Worm (Caenorhabditis elegans): ENCODE measurements around the gene ZK1307.2.
A peak's percentile ranks its signal among the peaks of the same experiment; 100 is the strongest.

The ZK1307.2 gene

DNA sequence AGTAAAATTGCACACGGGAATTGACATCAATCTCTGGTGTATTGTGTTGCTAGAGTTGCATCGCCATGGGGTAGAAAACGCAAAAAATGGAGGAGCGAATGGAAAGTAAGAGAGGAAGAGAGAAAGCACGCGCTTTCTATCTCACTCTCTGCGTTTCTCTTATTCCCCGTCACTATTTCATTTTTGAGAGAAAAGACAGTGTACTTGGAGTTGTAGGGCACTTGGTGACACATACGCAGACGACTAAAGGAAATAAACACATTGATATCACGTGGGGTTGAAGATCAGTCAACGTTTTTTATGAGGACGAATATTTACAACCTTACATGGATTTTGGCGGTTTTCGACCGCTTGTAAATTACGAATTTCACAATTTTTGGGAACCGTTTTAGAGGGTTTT, 50.3 kb downstream of the ZK1307.2 start (continued):
- peak; percentile 99 for TF ChIP-seq nhr-71 (tag; optimal IDR thresholded peaks at IDR 0.05)
- peak; percentile 38 for TF ChIP-seq lin-15B (tag; optimal IDR thresholded peaks at IDR 0.05)
- peak; percentile 88 for TF ChIP-seq nhr-77 (tag; optimal IDR thresholded peaks at IDR 0.05)
- TF ChIP-seq hpl-2 (GFP tag; optimal IDR thresholded peaks at IDR 0.05) = peak; percentile 71
- TF ChIP-seq ztf-11 (tag; optimal IDR thresholded peaks at IDR 0.05) = no peak
- TF ChIP-seq dpl-1 (GFP tag; optimal IDR thresholded peaks at IDR 0.05) = peak; percentile 71 to 79 (median 75)
- peak; percentile 85 for TF ChIP-seq grh-1 (GFP tag; IDR thresholded peaks at IDR 0.05)
- peak; percentile 71 for TF ChIP-seq mab-9 (GFP tag; IDR thresholded peaks at IDR 0.05)
- peak; percentile 95 for TF ChIP-seq fkh-8 (tag; optimal IDR thresholded peaks at IDR 0.05)
- no peak for TF ChIP-seq sptf-1 (tag; optimal IDR thresholded peaks at IDR 0.05)
- TF ChIP-seq nhr-19 (GFP tag; conservative IDR thresholded peaks at IDR 0.05) = peak; percentile 99
- TF ChIP-seq ceh-8 (GFP tag; optimal IDR thresholded peaks at IDR 0.05) = peak; percentile 41
- no peak for TF ChIP-seq alr-1 (tag; optimal IDR thresholded peaks at IDR 0.05; ENCODE audit: borderline replicate concordance)
- TF ChIP-seq lin-14 (GFP tag; optimal IDR thresholded peaks at IDR 0.05) = peak; percentile 99
- TF ChIP-seq hlh-17 (GFP tag; optimal IDR thresholded peaks at IDR 0.05; ENCODE audit: borderline replicate concordance) = no peak
- TF ChIP-seq egl-27 (tag; optimal IDR thresholded peaks at IDR 0.05) = peak; percentile 91 to 94
- no peak for TF ChIP-seq ceh-90 (tag; optimal IDR thresholded peaks at IDR 0.05)
- peak; percentile 74 for TF ChIP-seq snpc-4 (tag; optimal IDR thresholded peaks at IDR 0.05)
- TF ChIP-seq ceh-88 (GFP tag; IDR thresholded peaks at IDR 0.05) = peak; percentile 79
- peak; percentile 29 for TF ChIP-seq ceh-63 (GFP tag; optimal IDR thresholded peaks at IDR 0.05)
- peak; percentile 95 for TF ChIP-seq jun-1 (tag; optimal IDR thresholded peaks at IDR 0.05)
- TF ChIP-seq unc-30 (tag; optimal IDR thresholded peaks at IDR 0.05) = peak; percentile 5
- 0 out of 2 replicates have a peak, but pooled peaks have one; percentile 43 for TF ChIP-seq unc-98 (GFP tag; IDR thresholded peaks at IDR 0.05)
- TF ChIP-seq F16B12.6 (tag; optimal IDR thresholded peaks at IDR 0.05) = peak; percentile 51
- TF ChIP-seq snu-23 (GFP tag; optimal IDR thresholded peaks at IDR 0.05) = peak; percentile 99
- peak; percentile 69 for TF ChIP-seq zag-1 (tag; optimal IDR thresholded peaks at IDR 0.05)
- TF ChIP-seq xbp-1 (tag; optimal IDR thresholded peaks at IDR 0.05) = peak; percentile 96
- no peak for TF ChIP-seq nhr-12 (tag; optimal IDR thresholded peaks at IDR 0.05)
- TF ChIP-seq aly-2 (tag; optimal IDR thresholded peaks at IDR 0.05) = no peak
- TF ChIP-seq hlh-4 (tag; optimal IDR thresholded peaks at IDR 0.05) = no peak
- peak; percentile 69 for TF ChIP-seq fkh-10 (GFP tag; optimal IDR thresholded peaks at IDR 0.05)
- TF ChIP-seq pag-3 (tag; optimal IDR thresholded peaks at IDR 0.05; ENCODE audit: borderline replicate concordance, insufficient read depth) = no peak
- peak; percentile 84 for TF ChIP-seq elt-2 (tag; optimal IDR thresholded peaks at IDR 0.05)
- TF ChIP-seq ceh-82 (tag; optimal IDR thresholded peaks at IDR 0.05) = peak; percentile 68 to 91 (median 88)
- TF ChIP-seq tbx-2 (tag; optimal IDR thresholded peaks at IDR 0.05) = peak; percentile 96
- no peak for TF ChIP-seq pqm-1 (tag; optimal IDR thresholded peaks at IDR 0.05)
- TF ChIP-seq mdl-1 (tag; optimal IDR thresholded peaks at IDR 0.05) = peak; percentile 95 to 100
- no peak for TF ChIP-seq tlp-1 (tag; optimal IDR thresholded peaks at IDR 0.05)
- TF ChIP-seq aha-1 (tag; optimal IDR thresholded peaks at IDR 0.05) = no peak
- peak; percentile 100 for TF ChIP-seq nhr-85 (tag)
- TF ChIP-seq ztf-4 (tag; optimal IDR thresholded peaks at IDR 0.05) = peak; percentile 91
- TF ChIP-seq nhr-20 (tag; optimal IDR thresholded peaks at IDR 0.05) = peak; percentile 100
- TF ChIP-seq efl-1 (optimal IDR thresholded peaks at IDR 0.05) = peak; percentile 84
- TF ChIP-seq efl-1 (GFP tag; optimal IDR thresholded peaks at IDR 0.05 in 1 of 2) = peak; percentile 64 to 97
- TF ChIP-seq mep-1 (tag; optimal IDR thresholded peaks at IDR 0.05) = peak; percentile 98
- TF ChIP-seq blmp-1 (tag; optimal IDR thresholded peaks at IDR 0.05) = peak; percentile 99
- peak; percentile 90 to 96 for TF ChIP-seq lsy-2 (tag; optimal IDR thresholded peaks at IDR 0.05)
- no peak for TF ChIP-seq ets-5 (GFP tag; IDR thresholded peaks at IDR 0.05)
- peak; percentile 66 for TF ChIP-seq sup-37 (GFP tag; optimal IDR thresholded peaks at IDR 0.05)
- TF ChIP-seq C04F5.9 (tag; optimal IDR thresholded peaks at IDR 0.05) = peak; percentile 73
- peak; percentile 74 for TF ChIP-seq zip-4 (GFP tag; optimal IDR thresholded peaks at IDR 0.05)
- TF ChIP-seq nhr-90 (tag; optimal IDR thresholded peaks at IDR 0.05; ENCODE audit: poor library complexity) = peak; percentile 95

Measured in whole organism, L1 larva.